Fruit fly (Drosophila melanogaster): ENCODE data around the gene CG14095.

DNA sequence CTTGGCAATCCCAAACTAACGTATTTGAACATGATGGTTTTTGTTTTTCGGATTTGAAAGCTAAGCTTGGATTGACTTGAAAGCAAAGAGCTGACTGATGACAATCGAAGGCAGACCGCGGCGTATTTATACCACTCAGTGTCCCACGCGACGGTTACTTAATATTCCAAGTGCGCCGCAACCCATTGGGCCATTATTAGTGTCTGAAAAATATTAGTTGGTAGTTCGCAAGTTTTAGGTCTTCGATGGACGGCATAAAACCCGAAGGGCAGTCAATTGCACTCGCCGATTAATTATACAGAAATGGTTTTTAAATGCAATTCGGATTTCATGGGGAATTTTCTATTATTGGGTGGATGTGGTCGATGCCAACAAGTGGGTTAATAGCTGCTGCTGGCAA lies at the start of gene CG14095:
- TF ChIP-seq CG10348 (GFP tag; IDR thresholded peaks at IDR 0.05) (no peak), CG17806 (tag; optimal IDR thresholded peaks at IDR 0.05) (no peak), EcR (GFP tag; optimal IDR thresholded peaks at IDR 0.05) (no peak)
